Fruit fly (Drosophila melanogaster) whole organism, embryonic: ENCODE measurements around the gene CG15717.

Experiments used
- Atf6 ChIP-seq: fragments of 200-800 bp; sonication (Bioruptor generic); IDR thresholded peaks from 2 replicates; pipeline ENCODE4 v1.3.6; 2022; ENCODE audit warnings: missing biosample characterization, missing genetic modification characterization
- B-H1 ChIP-seq: fragments of 200-800 bp; sonication (Bioruptor generic); IDR thresholded peaks from 3 replicates; pipeline ENCODE4 v1.3.6; 2022; ENCODE audit warnings: missing biosample characterization, missing genetic modification characterization
- CG10979 ChIP-seq: fragments of 200-800 bp; sonication (Bioruptor generic); optimal IDR thresholded peaks from 2 replicates; lab custom pipeline; 2018; ENCODE audit warnings: missing biosample characterization, mild to moderate bottlenecking, missing genetic modification characterization, moderate library complexity
- CG11695 ChIP-seq: fragments of 200-800 bp; sonication (Bioruptor generic); IDR thresholded peaks from 3 replicates; pipeline ENCODE4 v1.3.6; 2022; ENCODE audit warnings: missing biosample characterization, missing genetic modification characterization
- CG13123 ChIP-seq: fragments of 200-800 bp; sonication (Bioruptor generic); optimal IDR thresholded peaks from 2 replicates; lab custom pipeline; 2016; ENCODE audit warnings: missing biosample characterization, missing genetic modification characterization
- CG1603 ChIP-seq: fragments of 200-800 bp; sonication (Bioruptor generic); optimal IDR thresholded peaks from 2 replicates; lab custom pipeline; 2019; ENCODE audit warnings: missing biosample characterization, mild to moderate bottlenecking, missing genetic modification characterization, moderate library complexity
- CG2129 ChIP-seq: fragments of 200-800 bp; sonication (Bioruptor generic); IDR thresholded peaks from 2 replicates; pipeline ENCODE4 v1.3.6; 2022; ENCODE audit warnings: missing biosample characterization, missing genetic modification characterization; ENCODE audit not compliant: partially characterized antibody
- CG2712 ChIP-seq: fragments of 200-800 bp; optimal IDR thresholded peaks from 3 replicates; lab custom pipeline; 2019; ENCODE audit warnings: missing biosample characterization, mild to moderate bottlenecking, missing genetic modification characterization, moderate library complexity
- CG30403 ChIP-seq: fragments of 200-800 bp; sonication (Bioruptor generic); optimal IDR thresholded peaks from 3 replicates; lab custom pipeline; 2016; ENCODE audit warnings: missing biosample characterization, missing genetic modification characterization
- CG3407 ChIP-seq: fragments of 200-800 bp; sonication (Bioruptor generic); optimal IDR thresholded peaks from 2 replicates; lab custom pipeline; 2018; ENCODE audit warnings: missing biosample characterization, mild to moderate bottlenecking, missing genetic modification characterization
- CG3847 ChIP-seq: fragments of 200-800 bp; sonication (Bioruptor generic); IDR thresholded peaks from 2 replicates; pipeline ENCODE4 v1.3.6; 2022; ENCODE audit warnings: missing biosample characterization, missing genetic modification characterization
- CG4617 ChIP-seq: fragments of 200-800 bp; sonication (Bioruptor generic); optimal IDR thresholded peaks from 3 replicates; lab custom pipeline; 2016; ENCODE audit warnings: missing biosample characterization, missing genetic modification characterization, borderline replicate concordance
- CG4854 ChIP-seq: fragments of 200-800 bp; sonication (Bioruptor generic); optimal IDR thresholded peaks from 2 replicates; lab custom pipeline; 2016; ENCODE audit warnings: missing biosample characterization, missing genetic modification characterization, inconsistent platforms
- CG9797 ChIP-seq: fragments of 200-800 bp; sonication (Bioruptor generic); optimal IDR thresholded peaks from 3 replicates; lab custom pipeline; 2018; ENCODE audit warnings: missing biosample characterization, mild to moderate bottlenecking, missing genetic modification characterization
- CHES-1-like ChIP-seq: fragments of 200-800 bp; sonication (Bioruptor generic); optimal IDR thresholded peaks from 2 replicates; lab custom pipeline; 2016; ENCODE audit warnings: missing biosample characterization, missing genetic modification characterization
- Chrac-16 ChIP-seq: fragments of 200-800 bp; sonication (Bioruptor generic); optimal IDR thresholded peaks from 3 replicates; lab custom pipeline; 2016; ENCODE audit warnings: missing biosample characterization, missing genetic modification characterization
- Dad ChIP-seq: fragments of 200-800 bp; sonication (Bioruptor generic); optimal IDR thresholded peaks from 3 replicates; lab custom pipeline; 2016; ENCODE audit warnings: missing biosample characterization, missing genetic modification characterization
- Ets97D ChIP-seq: fragments of 200-800 bp; sonication (Bioruptor generic); optimal IDR thresholded peaks from 3 replicates; lab custom pipeline; 2016; ENCODE audit warnings: missing biosample characterization, missing genetic modification characterization
- Hr39 ChIP-seq: fragments of >200 bp; optimal IDR thresholded peaks from 2 replicates; lab custom pipeline; 2017
- Hsf ChIP-seq: fragments of 200-800 bp; sonication (Bioruptor generic); optimal IDR thresholded peaks from 3 replicates; lab custom pipeline; 2016; ENCODE audit warnings: missing biosample characterization, missing genetic modification characterization
- NC2β ChIP-seq: fragments of 200-800 bp; sonication (Bioruptor generic); optimal IDR thresholded peaks from 2 replicates; lab custom pipeline; 2016; ENCODE audit warnings: missing biosample characterization, missing genetic modification characterization
- Neu2 ChIP-seq: fragments of 200-800 bp; sonication (Bioruptor generic); optimal IDR thresholded peaks from 3 replicates; lab custom pipeline; 2016; ENCODE audit warnings: missing biosample characterization, missing genetic modification characterization, borderline replicate concordance
- Nf-YC ChIP-seq: fragments of 200-800 bp; optimal IDR thresholded peaks from 3 replicates; lab custom pipeline; 2019; ENCODE audit warnings: missing biosample characterization, mild to moderate bottlenecking, missing genetic modification characterization, moderate library complexity
- Pdp1 ChIP-seq, 2 experiments: fragments of 200-800 bp; sonication (Bioruptor generic); optimal IDR thresholded peaks; 3 replicates each; lab custom pipeline; 2016; ENCODE audit warnings: missing biosample characterization in 2 of 2, missing genetic modification characterization in 2 of 2, mild to moderate bottlenecking in 1 of 2, moderate library complexity in 1 of 2
- Sin3A ChIP-seq: fragments of >200 bp; optimal IDR thresholded peaks from 2 replicates; lab custom pipeline; 2018
- Sry-δ ChIP-seq: fragments of 200-800 bp; sonication (Bioruptor generic); optimal IDR thresholded peaks from 2 replicates; lab custom pipeline; 2016; ENCODE audit warnings: missing biosample characterization, missing genetic modification characterization
- Xbp1 ChIP-seq: fragments of 200-800 bp; sonication (Bioruptor generic); optimal IDR thresholded peaks from 3 replicates; lab custom pipeline; 2016; ENCODE audit warnings: missing biosample characterization, mild to moderate bottlenecking, missing genetic modification characterization
- Xrp1 ChIP-seq: fragments of 200-800 bp; sonication (Bioruptor generic); IDR thresholded peaks from 2 replicates; pipeline ENCODE4 v1.3.6; 2022; ENCODE audit warnings: missing biosample characterization, missing genetic modification characterization
- ase ChIP-seq: fragments of 200-800 bp; sonication (Bioruptor generic); IDR thresholded peaks from 3 replicates; pipeline ENCODE4 v1.3.6; 2022; ENCODE audit warnings: missing biosample characterization, missing genetic modification characterization
- ash1 ChIP-seq: fragments of 200-800 bp; sonication (Bioruptor generic); optimal IDR thresholded peaks from 2 replicates; lab custom pipeline; 2018; ENCODE audit warnings: missing biosample characterization, mild to moderate bottlenecking, missing genetic modification characterization
- bbx ChIP-seq: fragments of 200-800 bp; sonication (Bioruptor generic); IDR thresholded peaks from 2 replicates; pipeline ENCODE4 v1.3.6; 2022; ENCODE audit warnings: missing biosample characterization, missing genetic modification characterization; ENCODE audit not compliant: partially characterized antibody
- bsh ChIP-seq, 2 experiments: fragments of 200-800 bp; sonication (Bioruptor generic); optimal IDR thresholded peaks; 2 replicates each; lab custom pipeline; 2017 to 2018; ENCODE audit warnings: mild to moderate bottlenecking in 2 of 2, missing biosample characterization in 2 of 2, missing genetic modification characterization in 2 of 2, moderate library complexity in 1 of 2
- ci ChIP-seq: fragments of 200-800 bp; sonication (Bioruptor generic); IDR thresholded peaks from 3 replicates; pipeline ENCODE4 v1.3.6; 2022; ENCODE audit warnings: missing biosample characterization, missing genetic modification characterization
- dimm ChIP-seq: fragments of 200-800 bp; sonication (Bioruptor generic); IDR thresholded peaks from 2 replicates; pipeline ENCODE4 v1.3.6; 2022; ENCODE audit warnings: missing biosample characterization, missing genetic modification characterization
- grn ChIP-seq: fragments of 200-800 bp; sonication (Bioruptor generic); optimal IDR thresholded peaks from 3 replicates; lab custom pipeline; 2017; ENCODE audit warnings: missing biosample characterization, missing genetic modification characterization
- ham ChIP-seq: fragments of 200-800 bp; sonication (Bioruptor generic); IDR thresholded peaks from 2 replicates; pipeline ENCODE4 v1.3.6; 2022; ENCODE audit warnings: missing biosample characterization, missing genetic modification characterization
- her ChIP-seq: fragments of 200-800 bp; sonication (Bioruptor generic); optimal IDR thresholded peaks from 2 replicates; lab custom pipeline; 2016; ENCODE audit warnings: missing biosample characterization, missing genetic modification characterization
- inv ChIP-seq: fragments of 200-800 bp; sonication (Bioruptor generic); IDR thresholded peaks from 2 replicates; pipeline ENCODE4 v1.3.6; 2022; ENCODE audit warnings: missing biosample characterization, missing genetic modification characterization; ENCODE audit not compliant: partially characterized antibody
- knrl ChIP-seq: fragments of 200-800 bp; sonication (Bioruptor generic); IDR thresholded peaks from 3 replicates; pipeline ENCODE4 v1.3.6; 2022; ENCODE audit warnings: missing biosample characterization, missing genetic modification characterization; ENCODE audit not compliant: partially characterized antibody
- lilli ChIP-seq: fragments of 200-800 bp; sonication (Bioruptor generic); optimal IDR thresholded peaks from 3 replicates; lab custom pipeline; 2016; ENCODE audit warnings: missing biosample characterization, missing genetic modification characterization
- nerfin-1 ChIP-seq: fragments of 200-800 bp; sonication (Bioruptor generic); optimal IDR thresholded peaks from 3 replicates; lab custom pipeline; 2019; ENCODE audit warnings: missing biosample characterization, mild to moderate bottlenecking, missing genetic modification characterization, moderate library complexity
- pan ChIP-seq, 4 experiments: fragments of >200 bp in 3 of 4; fragments of 200-800 bp in 1 of 4; sonication (Bioruptor generic) in 1 of 4; optimal IDR thresholded peaks in 3 of 4; IDR thresholded peaks in 1 of 4; 2 replicates each; pipeline versions ENCODE4 v1.3.6 to Lab custom; 2017 to 2022; ENCODE audit warnings: missing biosample characterization in 2 of 4, missing genetic modification characterization in 2 of 4, mixed read lengths in 1 of 4
- prd ChIP-seq, 3 experiments: fragments of >200 bp in 2 of 3; fragments of 200-800 bp in 1 of 3; sonication (Bioruptor generic) in 1 of 3; optimal IDR thresholded peaks in 2 of 3; IDR thresholded peaks in 1 of 3; 2 replicates in 2 of 3; 3 replicates in 1 of 3; pipeline versions ENCODE4 v1.3.6 to Lab custom; 2017 to 2022; ENCODE audit warnings: missing biosample characterization in 1 of 3, missing genetic modification characterization in 1 of 3
- pum ChIP-seq: fragments of 200-800 bp; sonication (Bioruptor generic); optimal IDR thresholded peaks from 2 replicates; lab custom pipeline; 2016; ENCODE audit warnings: missing biosample characterization, missing genetic modification characterization
- schlank ChIP-seq: fragments of 200-800 bp; sonication (Bioruptor generic); optimal IDR thresholded peaks from 2 replicates; lab custom pipeline; 2018; ENCODE audit warnings: missing biosample characterization, mild to moderate bottlenecking, missing genetic modification characterization
- sug ChIP-seq: fragments of 200-800 bp; optimal IDR thresholded peaks from 2 replicates; lab custom pipeline; 2019; ENCODE audit warnings: missing biosample characterization, mild to moderate bottlenecking, missing genetic modification characterization, moderate library complexity
- tap ChIP-seq: fragments of 200-800 bp; optimal IDR thresholded peaks from 3 replicates; lab custom pipeline; 2019; ENCODE audit warnings: missing biosample characterization, mild to moderate bottlenecking, missing genetic modification characterization, moderate library complexity
- tio ChIP-seq: fragments of 200-800 bp; sonication (Bioruptor generic); optimal IDR thresholded peaks from 2 replicates; lab custom pipeline; 2017; ENCODE audit warnings: missing biosample characterization, missing genetic modification characterization, inconsistent platforms
- ttk ChIP-seq: fragments of 200-800 bp; sonication (Bioruptor generic); IDR thresholded peaks from 2 replicates; pipeline ENCODE4 v2.1.2; 2022; ENCODE audit warnings: missing biosample characterization, missing genetic modification characterization

Gene CG15717

dm6 chrX:13094085-13094764 lies 34.5 kb upstream of the CG15717 start, which contains the start of gene CG2200 (continued):
- TF ChIP-seq CG30403 (GFP tag; lab: Kevin White, UChicago) (peak; percentile 43), sug (peak; percentile 42), ttk (GFP tag; lab: Robert Waterston, UW) (no peak), tio (no peak), Xrp1 (GFP tag; lab: Robert Waterston, UW) (peak; percentile 37; the same call in 1 of the 2 replicates), inv (GFP tag; lab: Robert Waterston, UW) (peak; percentile 75), NC2β (GFP tag; lab: Kevin White, UChicago) (no peak), Atf6 (GFP tag; lab: Robert Waterston, UW) (0 out of 2 replicates have a peak, but pooled peaks have one; percentile 30), CG2712 (tag; lab: Kevin White, UChicago) (peak; percentile 38), ci (GFP tag; lab: Robert Waterston, UW) (peak; percentile 77), Nf-YC (tag; lab: Kevin White, UChicago) (peak; percentile 33), CG9797 (GFP tag; lab: Kevin White, UChicago) (peak; percentile 4), her (peak; percentile 0), prd (optimal IDR thresholded peaks at IDR 0.05; lab: Kevin White, UChicago) (no peak), prd (GFP tag; IDR thresholded peaks at IDR 0.05; lab: Robert Waterston, UW) (peak; percentile 38; the same call in 1 of the 3 replicates), ham (GFP tag; lab: Robert Waterston, UW) (no peak), CG13123 (no peak), lilli (GFP tag; lab: Kevin White, UChicago) (peak; percentile 68), Sry-δ (peak; percentile 88), Dad (peak; percentile 17), Neu2 (GFP tag; lab: Kevin White, UChicago) (no peak), Pdp1 (GFP tag; optimal IDR thresholded peaks at IDR 0.05; lab: Kevin White, UChicago) (peak; percentile 22 to 37), Hr39 (lab: Kevin White, UChicago) (no peak), ase (GFP tag; lab: Robert Waterston, UW) (no peak), pan (optimal IDR thresholded peaks at IDR 0.05; lab: Kevin White, UChicago) (no peak), pan (GFP tag; optimal IDR thresholded peaks at IDR 0.05 in 1 of 2, IDR thresholded peaks at IDR 0.05 in 1 of 2) (peak in 1 of 2 experiments; percentile 51), pum (no peak), CG4854 (GFP tag; lab: Kevin White, UChicago) (peak; percentile 9), dimm (GFP tag; lab: Robert Waterston, UW) (no peak), Chrac-16 (GFP tag; lab: Kevin White, UChicago) (peak; percentile 5), Ets97D (GFP tag; lab: Kevin White, UChicago) (peak; percentile 35), bbx (peak; percentile 80), ash1 (GFP tag; lab: Kevin White, UChicago) (no peak), bsh (GFP tag; optimal IDR thresholded peaks at IDR 0.05; lab: Kevin White, UChicago) (peak in 1 of 2 experiments; percentile 19), schlank (tag; lab: Kevin White, UChicago) (peak; percentile 31), CG10979 (tag; lab: Kevin White, UChicago) (peak; percentile 13), B-H1 (GFP tag; lab: Robert Waterston, UW) (peak; percentile 24; the same call in 1 of the 3 replicates), CG3847 (GFP tag; lab: Robert Waterston, UW) (peak; percentile 51), CG4617 (GFP tag; lab: Kevin White, UChicago) (peak; percentile 27), CG2129 (GFP tag; lab: Robert Waterston, UW) (peak; percentile 62), CG1603 (peak; percentile 62), nerfin-1 (tag; lab: Kevin White, UChicago) (peak; percentile 6), CG3407 (GFP tag; lab: Kevin White, UChicago) (no peak), Hsf (peak; percentile 13), knrl (peak; percentile 88), CHES-1-like (GFP tag; lab: Kevin White, UChicago) (peak; percentile 35), tap (tag; lab: Kevin White, UChicago) (no peak), CG11695 (no peak), grn (GFP tag; lab: Kevin White, UChicago) (peak; percentile 16), Xbp1 (GFP tag; lab: Kevin White, UChicago) (peak; percentile 52), Sin3A (lab: Kevin White, UChicago) (peak; percentile 24)
